Worm (Caenorhabditis elegans): ENCODE data around the gene F49E8.6.

The F49E8.6 gene

ce11 chrIV:7505866-7506488 is 48.5 kb downstream of the F49E8.6 start (continued):
- TF ChIP-seq snpc-4 (GFP tag; optimal IDR thresholded peaks at IDR 0.05) = no peak
- peak in 2 of 4 experiments; percentile 35 to 47 for TF ChIP-seq snpc-4 (tag; optimal IDR thresholded peaks at IDR 0.05)
- TF ChIP-seq ccch-3 (GFP tag; optimal IDR thresholded peaks at IDR 0.05) = no peak
- no peak for TF ChIP-seq C17E4.6 (GFP tag; IDR thresholded peaks at IDR 0.05)
- TF ChIP-seq ceh-27 (GFP tag; optimal IDR thresholded peaks at IDR 0.05) = no peak
- no peak for TF ChIP-seq mel-28 (tag; optimal IDR thresholded peaks at IDR 0.05; ENCODE audit: borderline replicate concordance)
- TF ChIP-seq T07F8.4 (tag; optimal IDR thresholded peaks at IDR 0.05) = no peak
- peak; percentile 88 for TF ChIP-seq Y53G8AR.9 (GFP tag; conservative IDR thresholded peaks at IDR 0.05)
- no peak for TF ChIP-seq bed-1 (GFP tag; IDR thresholded peaks at IDR 0.05)
- TF ChIP-seq egl-44 (GFP tag; IDR thresholded peaks at IDR 0.05) = no peak
- TF ChIP-seq nhr-179 (tag; optimal IDR thresholded peaks at IDR 0.05) = no peak
- TF ChIP-seq B0261.1 (tag; optimal IDR thresholded peaks at IDR 0.05) = no peak
- peak; percentile 19; the same call in 1 of the 2 replicates for TF ChIP-seq let-526 (GFP tag; IDR thresholded peaks at IDR 0.05)
- TF ChIP-seq K11D2.4 (GFP tag; IDR thresholded peaks at IDR 0.05) = no peak
- TF ChIP-seq ztf-18 (tag; optimal IDR thresholded peaks at IDR 0.05) = no peak
- peak; percentile 36 for TF ChIP-seq pha-4 (tag; optimal IDR thresholded peaks at IDR 0.05)
- no peak for TF ChIP-seq sea-2 (GFP tag; IDR thresholded peaks at IDR 0.05)
- 0 out of 2 replicates have a peak, but pooled peaks have one; percentile 46 for TF ChIP-seq Y79H2A.3 (GFP tag; conservative IDR thresholded peaks at IDR 0.05)
- TF ChIP-seq dox-1 (GFP tag; IDR thresholded peaks at IDR 0.05) = no peak
- TF ChIP-seq nhr-120 (GFP tag; IDR thresholded peaks at IDR 0.05) = no peak
- TF ChIP-seq F39B2.1 (GFP tag; IDR thresholded peaks at IDR 0.05) = 0 out of 2 replicates have a peak, but pooled peaks have one; percentile 40
- peak; percentile 68 for TF ChIP-seq T26A5.8 (tag; optimal IDR thresholded peaks at IDR 0.05)
- TF ChIP-seq madf-10 (tag; optimal IDR thresholded peaks at IDR 0.05) = peak; percentile 52
- peak; percentile 50 for TF ChIP-seq attf-6 (GFP tag; IDR thresholded peaks at IDR 0.05)
- no peak for TF ChIP-seq Y53F4B.3 (GFP tag; IDR thresholded peaks at IDR 0.05)
- peak; percentile 88 for TF ChIP-seq repo-1 (tag; optimal IDR thresholded peaks at IDR 0.05)
- TF ChIP-seq mcd-1 (GFP tag; IDR thresholded peaks at IDR 0.05) = no peak; the same call in none of the 2 replicates
- TF ChIP-seq lin-54 (GFP tag; optimal IDR thresholded peaks at IDR 0.05) = peak; percentile 49
- no peak for TF ChIP-seq K12H6.12 (tag; optimal IDR thresholded peaks at IDR 0.05)
- no peak; the same call in none of the 2 replicates for TF ChIP-seq ekl-4 (GFP tag; IDR thresholded peaks at IDR 0.05)
- TF ChIP-seq hrde-1 (tag; optimal IDR thresholded peaks at IDR 0.05; ENCODE audit: borderline replicate concordance) = peak; percentile 78
- TF ChIP-seq Y67H2A.10 (GFP tag; conservative IDR thresholded peaks at IDR 0.05) = no peak
- TF ChIP-seq B0035.1 (tag; optimal IDR thresholded peaks at IDR 0.05) = peak; percentile 10
- peak; percentile 11 for TF ChIP-seq lsl-1 (GFP tag; optimal IDR thresholded peaks at IDR 0.05)
- TF ChIP-seq F22D6.2 (tag; optimal IDR thresholded peaks at IDR 0.05) = no peak
- TF ChIP-seq lir-1 (GFP tag; conservative IDR thresholded peaks at IDR 0.05) = peak; percentile 19; the same call in 1 of the 2 replicates
- no peak for TF ChIP-seq efl-1 (GFP tag; optimal IDR thresholded peaks at IDR 0.05)
- TF ChIP-seq C06A6.2 (GFP tag; conservative IDR thresholded peaks at IDR 0.05) = peak; percentile 48; the same call in 1 of the 2 replicates
- TF ChIP-seq sptf-2 (GFP tag; optimal IDR thresholded peaks at IDR 0.05) = no peak
- TF ChIP-seq zim-3 (tag; optimal IDR thresholded peaks at IDR 0.05) = no peak
- TF ChIP-seq mes-4 (tag; optimal IDR thresholded peaks at IDR 0.05) = peak; percentile 15
- peak; percentile 61; the same call in 1 of the 2 replicates for TF ChIP-seq pbrm-1 (GFP tag; IDR thresholded peaks at IDR 0.05)

Measured in whole organism, young adult.